Worm (Caenorhabditis elegans): ENCODE data around the gene F41B4.3.

Gene F41B4.3

DNA sequence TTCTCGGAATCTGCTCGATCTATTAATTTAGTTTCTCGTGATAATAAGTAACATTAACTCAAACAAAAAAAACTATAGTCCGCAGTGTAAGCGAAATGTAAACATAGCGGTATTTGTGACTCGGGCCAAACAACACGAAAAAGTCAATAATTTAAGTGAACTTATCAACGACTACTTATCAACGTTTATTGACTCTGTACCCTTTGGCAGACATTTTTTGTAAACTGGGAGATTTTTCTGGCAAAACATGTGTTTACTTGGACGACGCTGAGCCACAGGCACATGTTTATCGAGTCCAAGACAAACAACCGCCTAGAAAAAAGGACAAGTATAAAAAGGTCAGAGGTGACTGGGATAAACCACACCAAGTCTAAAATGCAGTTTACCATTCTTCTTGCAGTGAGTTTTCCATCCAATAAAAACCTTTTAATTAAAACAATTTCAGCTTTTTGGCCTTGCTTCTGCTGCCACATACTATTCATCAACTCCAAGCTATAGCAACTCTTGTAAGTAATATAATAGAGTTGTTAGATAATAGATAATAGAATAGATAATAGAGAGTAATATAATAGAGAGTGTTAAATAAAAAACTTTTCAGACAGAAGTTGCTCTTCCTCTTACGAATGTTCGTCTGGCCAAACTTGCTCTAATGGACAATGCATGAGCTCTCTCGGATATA is 8.6 kb upstream of the F41B4.3 start, which contains the start of gene C53B7.3:
Gene C53B7.3 (plus strand): TSS at position 362 of the 679 bp plus-strand sequence.
- TF ChIP-seq ceh-39 (tag; optimal IDR thresholded peaks at IDR 0.05) (no peak), ceh-83 (GFP tag; optimal IDR thresholded peaks at IDR 0.05) (no peak), sem-2 (GFP tag; optimal IDR thresholded peaks at IDR 0.05) (no peak), M03D4.4 (tag; optimal IDR thresholded peaks at IDR 0.05) (no peak), bed-3 (GFP tag; optimal IDR thresholded peaks at IDR 0.05) (no peak), pha-4 (tag; optimal IDR thresholded peaks at IDR 0.05) (peak; percentile 4)

DNA sequence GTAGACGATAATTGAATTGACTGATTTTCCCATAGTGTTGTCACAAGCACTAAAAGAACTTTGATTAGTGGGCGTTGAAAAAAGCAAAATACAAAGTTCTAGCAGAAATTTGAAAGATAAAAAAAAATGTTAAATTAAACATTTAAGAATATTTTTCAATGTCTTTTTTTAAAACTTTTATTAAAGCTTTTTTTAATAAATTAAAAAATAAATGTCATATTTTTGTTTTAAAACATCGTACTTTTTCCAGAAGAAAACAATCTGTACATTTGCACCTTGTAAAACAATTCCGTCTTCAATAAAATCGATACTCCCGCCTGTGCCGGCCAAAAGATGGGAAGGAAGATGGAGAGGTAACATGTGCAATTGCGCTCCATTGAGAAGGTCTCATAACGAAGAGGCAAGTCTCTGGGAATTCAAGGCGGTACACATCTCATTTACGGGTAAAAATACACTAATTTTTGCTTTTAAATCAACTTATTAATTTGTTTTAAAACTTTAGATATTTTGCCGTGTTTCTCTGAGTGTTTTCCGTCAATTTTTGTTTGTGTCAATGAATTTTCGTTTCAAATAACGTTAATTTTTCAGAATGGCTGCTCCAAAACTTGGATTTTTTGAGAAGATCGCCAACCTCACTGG is 4.9 kb upstream of the F41B4.3 start, which contains the start of the genes glr-6 and asg-2:
Gene glr-6 (minus strand): TSS at position 51 of the 639 bp plus-strand sequence.
Gene asg-2 (plus strand): TSS at position 589 of the 639 bp plus-strand sequence.
- TF ChIP-seq unc-62 (GFP tag; optimal IDR thresholded peaks at IDR 0.05) (peak; percentile 21), unc-39 (tag; optimal IDR thresholded peaks at IDR 0.05) (no peak), sptf-1 (tag; optimal IDR thresholded peaks at IDR 0.05) (peak; percentile 10), elt-3 (tag; optimal IDR thresholded peaks at IDR 0.05) (no peak), ces-1 (GFP tag; optimal IDR thresholded peaks at IDR 0.05) (peak; percentile 59), nhr-237 (tag; optimal IDR thresholded peaks at IDR 0.05) (peak; percentile 70), ztf-11 (tag; optimal IDR thresholded peaks at IDR 0.05) (peak; percentile 42), lsy-2 (tag; optimal IDR thresholded peaks at IDR 0.05) (peak; percentile 60), nhr-2 (tag; optimal IDR thresholded peaks at IDR 0.05) (peak; percentile 25), hlh-1 (tag; optimal IDR thresholded peaks at IDR 0.05) (peak; percentile 24), lin-13 (tag; optimal IDR thresholded peaks at IDR 0.05) (peak; percentile 18), pha-4 (tag; optimal IDR thresholded peaks at IDR 0.05) (peak; percentile 32), tbx-8 (GFP tag; optimal IDR thresholded peaks at IDR 0.05) (no peak), ceh-39 (tag; optimal IDR thresholded peaks at IDR 0.05) (peak; percentile 62), mep-1 (tag; optimal IDR thresholded peaks at IDR 0.05) (peak; percentile 96)

ce11 chrX:6835166-6835565 is 749 bp downstream of the F41B4.3 start, which contains the start of gene F41B4.2:
Gene F41B4.2, minus strand, starts transcription at chrX:6835266.
- TF ChIP-seq unc-120 (tag; optimal IDR thresholded peaks at IDR 0.05; ENCODE audit: poor library complexity, severe bottlenecking) = no peak
- TF ChIP-seq pha-4 (tag; optimal IDR thresholded peaks at IDR 0.05) = no peak
- no peak for TF ChIP-seq ceh-43 (GFP tag; optimal IDR thresholded peaks at IDR 0.05)
- no peak for TF ChIP-seq ceh-83 (GFP tag; optimal IDR thresholded peaks at IDR 0.05)
- no peak for TF ChIP-seq nhr-2 (tag; optimal IDR thresholded peaks at IDR 0.05)
- TF ChIP-seq zip-8 (tag; optimal IDR thresholded peaks at IDR 0.05) = no peak
- no peak for TF ChIP-seq nhr-12 (tag; optimal IDR thresholded peaks at IDR 0.05)
- no peak for TF ChIP-seq ztf-11 (tag; optimal IDR thresholded peaks at IDR 0.05)
- TF ChIP-seq bed-3 (GFP tag; optimal IDR thresholded peaks at IDR 0.05) = no peak
- no peak for TF ChIP-seq drap-1 (GFP tag; optimal IDR thresholded peaks at IDR 0.05)
- no peak for TF ChIP-seq mls-2 (tag; optimal IDR thresholded peaks at IDR 0.05)
- TF ChIP-seq snpc-4 (tag; optimal IDR thresholded peaks at IDR 0.05) = no peak
- no peak for TF ChIP-seq nhr-237 (tag; optimal IDR thresholded peaks at IDR 0.05)
- TF ChIP-seq nhr-76 (tag; optimal IDR thresholded peaks at IDR 0.05) = no peak
- TF ChIP-seq cnd-1 (tag; optimal IDR thresholded peaks at IDR 0.05) = no peak

DNA sequence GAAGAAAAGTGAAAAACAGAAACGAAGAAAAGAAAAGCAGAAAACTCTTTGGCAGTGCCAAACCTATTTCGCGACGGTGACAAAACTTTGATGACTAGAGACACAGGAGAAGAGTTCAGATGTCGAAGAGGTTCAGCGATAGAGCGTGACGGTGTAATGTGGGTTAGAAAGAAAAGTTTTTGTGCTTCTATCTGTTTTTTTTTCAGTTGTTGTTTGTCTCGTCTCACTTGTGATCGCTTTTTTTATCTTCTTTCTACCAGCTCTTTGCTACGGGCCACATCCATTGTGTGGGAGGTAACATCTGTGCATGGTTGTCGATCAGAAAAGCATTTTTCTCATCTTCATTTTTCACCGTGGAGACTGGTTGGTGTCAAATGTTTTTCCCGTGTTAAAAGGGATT is 10.1 kb downstream of the F41B4.3 start, which contains the start of gene F41B4.1:
Gene F41B4.1 (minus strand): TSS at position 23 of the 400 bp plus-strand sequence.
- TF ChIP-seq hlh-1 (tag; optimal IDR thresholded peaks at IDR 0.05) (peak; percentile 42), elt-1 (tag; optimal IDR thresholded peaks at IDR 0.05; ENCODE audit: borderline replicate concordance, insufficient read depth) (no peak)

ce11 chrX:6823218-6823979 is 12.5 kb downstream of the F41B4.3 start, which contains the start of gene gei-15:
Gene gei-15, minus strand, starts transcription at chrX:6823268.
- TF ChIP-seq hlh-1 (tag; optimal IDR thresholded peaks at IDR 0.05) (peak; percentile 82), drap-1 (GFP tag; optimal IDR thresholded peaks at IDR 0.05) (no peak)

All from whole organism, mixed stage, embryonic.